Fruit fly (Drosophila melanogaster): ENCODE measurements around the gene milt.
A peak's percentile ranks its signal among the peaks of the same experiment; 100 is the strongest.

Gene milt

dm6 chr2L:7049680-7050289 is 12.2 kb downstream of the milt start:
- TF ChIP-seq mld (GFP tag; IDR thresholded peaks at IDR 0.05; ENCODE audit: partially characterized antibody) = no peak
- no peak for TF ChIP-seq CG14050 (GFP tag; IDR thresholded peaks at IDR 0.05)
- no peak for TF ChIP-seq disco-r (GFP tag; optimal IDR thresholded peaks at IDR 0.05)
- peak; percentile 15 for TF ChIP-seq Blimp-1 (GFP tag; optimal IDR thresholded peaks at IDR 0.05)
- no peak for TF ChIP-seq CG11695 (GFP tag; IDR thresholded peaks at IDR 0.05)
- peak; percentile 25 to 45 for TF ChIP-seq Trl (optimal IDR thresholded peaks at IDR 0.05)
- no peak for TF ChIP-seq Trl (GFP tag; optimal IDR thresholded peaks at IDR 0.05)
- TF ChIP-seq ac (GFP tag; optimal IDR thresholded peaks at IDR 0.05) = peak; percentile 12
- 0 out of 2 replicates have a peak, but pooled peaks have one; percentile 6 for TF ChIP-seq HLH3B (GFP tag; IDR thresholded peaks at IDR 0.05)
- no peak for TF ChIP-seq Nf-YC (tag; optimal IDR thresholded peaks at IDR 0.05)
- no peak for TF ChIP-seq CG5180 (GFP tag; optimal IDR thresholded peaks at IDR 0.05)
- peak; percentile 10 for TF ChIP-seq pros (GFP tag; optimal IDR thresholded peaks at IDR 0.05)
- peak; percentile 69 for TF ChIP-seq Adf1 (GFP tag; IDR thresholded peaks at IDR 0.05)
- no peak for TF ChIP-seq Gsc (GFP tag; IDR thresholded peaks at IDR 0.05)
- no peak for TF ChIP-seq CG12236 (GFP tag; optimal IDR thresholded peaks at IDR 0.05)
- no peak for TF ChIP-seq slp2 (GFP tag; optimal IDR thresholded peaks at IDR 0.05)
- TF ChIP-seq sqz (GFP tag; optimal IDR thresholded peaks at IDR 0.05) = peak; percentile 45
- TF ChIP-seq pho (GFP tag; optimal IDR thresholded peaks at IDR 0.05) = peak; percentile 5
- no peak for TF ChIP-seq abd-A (tag; optimal IDR thresholded peaks at IDR 0.05)
- no peak for TF ChIP-seq CG3995 (GFP tag; optimal IDR thresholded peaks at IDR 0.05)
- peak; percentile 61 for TF ChIP-seq ewg (GFP tag; optimal IDR thresholded peaks at IDR 0.05)
- TF ChIP-seq kni (GFP tag; optimal IDR thresholded peaks at IDR 0.05) = no peak
- TF ChIP-seq Jarid2 (GFP tag; optimal IDR thresholded peaks at IDR 0.05) = no peak
- TF ChIP-seq onecut (GFP tag; IDR thresholded peaks at IDR 0.05) = no peak
- TF ChIP-seq pum (GFP tag; optimal IDR thresholded peaks at IDR 0.05) = no peak
- no peak for TF ChIP-seq CoRest (tag; optimal IDR thresholded peaks at IDR 0.05)
- peak; percentile 29; the same call in 1 of the 2 replicates for TF ChIP-seq Drgx (GFP tag; IDR thresholded peaks at IDR 0.05)
- no peak for TF ChIP-seq HHEX (GFP tag; optimal IDR thresholded peaks at IDR 0.05)
- no peak for TF ChIP-seq CG4617 (GFP tag; optimal IDR thresholded peaks at IDR 0.05; ENCODE audit: borderline replicate concordance)
- peak; percentile 87 for TF ChIP-seq CG4360 (GFP tag; IDR thresholded peaks at IDR 0.05)

dm6 chr2L:7050492-7051182 is 13.0 kb downstream of the milt start:
- TF ChIP-seq Dll (GFP tag; IDR thresholded peaks at IDR 0.05; ENCODE audit: partially characterized antibody) = 0 out of 4 replicates have a peak, but pooled peaks have one; percentile 8
- no peak for TF ChIP-seq NC2β (GFP tag; optimal IDR thresholded peaks at IDR 0.05)
- TF ChIP-seq CG12659 (GFP tag; optimal IDR thresholded peaks at IDR 0.05) = no peak
- peak; percentile 34 for TF ChIP-seq grau (tag; optimal IDR thresholded peaks at IDR 0.05)
- TF ChIP-seq CG10267 (tag; optimal IDR thresholded peaks at IDR 0.05) = peak; percentile 36
- no peak for TF ChIP-seq tx (GFP tag; optimal IDR thresholded peaks at IDR 0.05)
- TF ChIP-seq onecut (GFP tag; IDR thresholded peaks at IDR 0.05) = peak; percentile 96
- TF ChIP-seq HLHmδ (GFP tag; optimal IDR thresholded peaks at IDR 0.05) = no peak
- TF ChIP-seq nerfin-1 (tag; optimal IDR thresholded peaks at IDR 0.05) = peak; percentile 47
- peak; percentile 60 for TF ChIP-seq CG1832 (GFP tag; optimal IDR thresholded peaks at IDR 0.05)
- 0 out of 2 replicates have a peak, but pooled peaks have one; percentile 7 for TF ChIP-seq ara (GFP tag; IDR thresholded peaks at IDR 0.05)
- peak; percentile 33 for TF ChIP-seq CG8478 (optimal IDR thresholded peaks at IDR 0.05)
- TF ChIP-seq sqz (GFP tag; optimal IDR thresholded peaks at IDR 0.05) = no peak
- TF ChIP-seq stwl (tag; optimal IDR thresholded peaks at IDR 0.05) = peak; percentile 67
- no peak for TF ChIP-seq CG32532 (GFP tag; IDR thresholded peaks at IDR 0.05)
- no peak for TF ChIP-seq Lpt (GFP tag; optimal IDR thresholded peaks at IDR 0.05)
- TF ChIP-seq Med (GFP tag) = no peak
- TF ChIP-seq gsb-n (tag; optimal IDR thresholded peaks at IDR 0.05) = no peak
- no peak for TF ChIP-seq gro (GFP tag; optimal IDR thresholded peaks at IDR 0.05)
